Worm (Caenorhabditis elegans) whole organism, late embryonic: ENCODE data around the gene fah-1.

Experiments used
- C38D4.7 ChIP-seq: fragments of 200-800 bp; sonication (Bioruptor generic); optimal IDR thresholded peaks from 2 replicates; lab custom pipeline; 2018; ENCODE audit warnings: mild to moderate bottlenecking, missing genetic modification characterization, moderate library complexity, missing compliant biosample characterization
- K02D7.2 ChIP-seq: sonication (generic microtip); optimal IDR thresholded peaks from 2 replicates; lab custom pipeline; 2017; ENCODE audit warnings: mild to moderate bottlenecking, missing genetic modification characterization, missing compliant biosample characterization
- ceh-24 ChIP-seq: sonication (generic microtip); optimal IDR thresholded peaks from 2 replicates; lab custom pipeline; 2016; ENCODE audit warnings: mild to moderate bottlenecking, missing genetic modification characterization, missing compliant biosample characterization
- elt-2 ChIP-seq: sonication (generic microtip); optimal IDR thresholded peaks from 2 replicates; lab custom pipeline; 2016; ENCODE audit warnings: missing genetic modification reagents, missing genetic modification characterization, missing compliant biosample characterization
- mec-3 ChIP-seq: sonication (generic microtip); optimal IDR thresholded peaks from 2 replicates; lab custom pipeline; 2016; ENCODE audit warnings: borderline replicate concordance, missing genetic modification characterization, missing compliant biosample characterization
- nhr-232 ChIP-seq: sonication (generic microtip); optimal IDR thresholded peaks from 2 replicates; lab custom pipeline; 2016; ENCODE audit warnings: missing genetic modification characterization, missing compliant biosample characterization
- npax-4 ChIP-seq: sonication (generic microtip); optimal IDR thresholded peaks from 2 replicates; lab custom pipeline; 2016; ENCODE audit warnings: missing genetic modification characterization, missing compliant biosample characterization
- tbx-2 ChIP-seq: sonication (generic microtip); optimal IDR thresholded peaks from 2 replicates; lab custom pipeline; 2016; ENCODE audit warnings: missing genetic modification characterization, missing compliant biosample characterization

DNA sequence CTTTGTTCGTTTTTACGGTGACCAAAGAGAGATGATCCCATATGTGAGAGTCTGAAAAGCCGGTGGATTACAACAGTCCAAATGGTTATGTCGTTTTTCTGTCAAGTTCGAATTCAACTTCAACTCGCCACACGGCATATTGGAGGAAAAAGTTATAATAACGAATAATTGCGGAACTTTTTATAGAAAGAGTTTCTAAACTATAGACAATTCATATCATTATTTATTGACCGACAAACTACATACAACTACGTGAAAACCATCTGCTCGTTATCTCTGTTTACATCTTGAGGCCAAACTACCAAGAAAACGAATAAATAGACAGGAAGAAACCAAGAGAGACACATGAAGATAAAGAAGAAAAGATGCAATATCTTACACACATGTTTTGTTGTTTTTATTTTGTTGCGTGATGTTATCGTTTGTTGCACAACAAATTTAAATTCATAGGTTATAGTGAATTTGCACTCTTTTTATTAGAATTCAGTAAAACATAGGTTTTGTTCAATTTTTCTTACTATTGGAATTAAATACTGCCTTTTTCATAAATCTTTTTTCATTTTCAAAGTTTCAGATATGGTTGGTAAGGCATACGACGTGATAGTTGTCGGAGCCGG, 25.1 kb upstream of the fah-1 start, which contains the start of the genes C15B12.4 and C15B12.8:
- TF ChIP-seq elt-2 (tag; lab: Kevin White, UChicago): peak; percentile 54
- TF ChIP-seq nhr-232 (tag; lab: Kevin White, UChicago): no peak
- no peak for TF ChIP-seq tbx-2 (tag; lab: Kevin White, UChicago)
- TF ChIP-seq npax-4 (tag; lab: Kevin White, UChicago): no peak
- no peak for TF ChIP-seq K02D7.2 (tag; lab: Kevin White, UChicago)
- no peak for TF ChIP-seq mec-3 (tag; lab: Kevin White, UChicago)
- no peak for TF ChIP-seq C38D4.7
- TF ChIP-seq ceh-24 (tag; lab: Kevin White, UChicago): no peak
